Worm (Caenorhabditis elegans): ENCODE results near the gene W09H1.1.

Gene W09H1.1

ce11 chrII:13163009-13163408 is 18.4 kb downstream of the W09H1.1 start:
- TF ChIP-seq tra-4 (tag; optimal IDR thresholded peaks at IDR 0.05) (no peak), flt-1 (GFP tag; IDR thresholded peaks at IDR 0.05) (no peak), ets-7 (tag; optimal IDR thresholded peaks at IDR 0.05) (no peak), pes-1 (GFP tag; IDR thresholded peaks at IDR 0.05) (no peak), tbx-37 (GFP tag; conservative IDR thresholded peaks at IDR 0.05) (no peak), tbx-11 (GFP tag; IDR thresholded peaks at IDR 0.05) (no peak), scrt-1 (GFP tag; IDR thresholded peaks at IDR 0.05) (no peak), hnd-1 (tag; optimal IDR thresholded peaks at IDR 0.05) (no peak), ceh-36 (tag; optimal IDR thresholded peaks at IDR 0.05) (no peak), ama-1 (optimal IDR thresholded peaks at IDR 0.05) (no peak), hmbx-1 (tag; optimal IDR thresholded peaks at IDR 0.05) (no peak), aly-1 (tag; optimal IDR thresholded peaks at IDR 0.05) (no peak), F13C5.2 (tag; optimal IDR thresholded peaks at IDR 0.05) (no peak), ceh-13 (GFP tag; optimal IDR thresholded peaks at IDR 0.05) (no peak), hmg-4 (GFP tag; optimal IDR thresholded peaks at IDR 0.05) (no peak), sea-1 (GFP tag; conservative IDR thresholded peaks at IDR 0.05) (no peak), B0310.2 (tag; optimal IDR thresholded peaks at IDR 0.05) (no peak)

- TF ChIP-seq hmg-4 (GFP tag; optimal IDR thresholded peaks at IDR 0.05) (no peak), ceh-36 (tag; optimal IDR thresholded peaks at IDR 0.05) (no peak), B0310.2 (tag; optimal IDR thresholded peaks at IDR 0.05) (no peak), hnd-1 (tag; optimal IDR thresholded peaks at IDR 0.05) (no peak), sea-1 (GFP tag; conservative IDR thresholded peaks at IDR 0.05) (no peak), tbx-11 (GFP tag; IDR thresholded peaks at IDR 0.05) (no peak), ama-1 (optimal IDR thresholded peaks at IDR 0.05) (no peak), tbx-37 (GFP tag; conservative IDR thresholded peaks at IDR 0.05) (no peak), F13C5.2 (tag; optimal IDR thresholded peaks at IDR 0.05) (no peak), ets-7 (tag; optimal IDR thresholded peaks at IDR 0.05) (no peak), aly-1 (tag; optimal IDR thresholded peaks at IDR 0.05) (no peak), ceh-13 (GFP tag; optimal IDR thresholded peaks at IDR 0.05) (no peak), scrt-1 (GFP tag; IDR thresholded peaks at IDR 0.05) (no peak), hmbx-1 (tag; optimal IDR thresholded peaks at IDR 0.05) (no peak), flt-1 (GFP tag; IDR thresholded peaks at IDR 0.05) (no peak), pes-1 (GFP tag; IDR thresholded peaks at IDR 0.05) (no peak), tra-4 (tag; optimal IDR thresholded peaks at IDR 0.05) (no peak)
Observed at ce11 chrII:13159869-13160268, 21.5 kb downstream of the W09H1.1 start.

DNA sequence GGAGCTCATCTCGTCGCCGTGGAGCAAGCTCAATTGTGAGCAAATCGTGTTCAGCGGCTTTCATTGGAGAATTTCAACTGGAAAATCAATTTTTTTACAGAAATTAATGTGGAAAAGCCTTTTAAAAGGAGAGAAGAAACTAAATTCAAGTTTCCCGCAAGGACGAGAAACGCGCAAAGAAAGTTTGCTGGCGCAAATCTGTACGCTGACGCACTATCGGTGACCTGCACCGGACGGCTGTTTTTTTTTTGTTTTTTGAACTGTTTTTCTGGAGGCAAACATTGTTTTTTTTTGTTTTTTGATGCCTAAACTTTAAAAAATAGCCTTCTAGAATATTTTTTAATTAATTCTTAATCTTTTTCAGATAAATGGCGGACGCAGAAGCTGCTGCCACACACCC is 24.4 kb downstream of the W09H1.1 start, which contains the start of the genes hpr-17 and F32A11.1:
hpr-17 (minus strand) TSS at position 77 of the 400 bp plus-strand sequence.
F32A11.1 (plus strand) TSS at position 359 of the 400 bp plus-strand sequence.
- 0 out of 2 replicates have a peak, but pooled peaks have one; percentile 23 for TF ChIP-seq pes-1 (GFP tag; IDR thresholded peaks at IDR 0.05)
- TF ChIP-seq sea-1 (GFP tag; conservative IDR thresholded peaks at IDR 0.05), result no peak

ce11 chrII:13156071-13156470 is 25.3 kb downstream of the W09H1.1 start:
- TF ChIP-seq hmbx-1 (tag; optimal IDR thresholded peaks at IDR 0.05) (no peak), tbx-11 (GFP tag; IDR thresholded peaks at IDR 0.05) (no peak), tbx-37 (GFP tag; conservative IDR thresholded peaks at IDR 0.05) (no peak), aly-1 (tag; optimal IDR thresholded peaks at IDR 0.05) (no peak), ets-7 (tag; optimal IDR thresholded peaks at IDR 0.05) (no peak), hmg-4 (GFP tag; optimal IDR thresholded peaks at IDR 0.05) (no peak), tra-4 (tag; optimal IDR thresholded peaks at IDR 0.05) (no peak), scrt-1 (GFP tag; IDR thresholded peaks at IDR 0.05) (no peak), hnd-1 (tag; optimal IDR thresholded peaks at IDR 0.05) (no peak), pes-1 (GFP tag; IDR thresholded peaks at IDR 0.05) (no peak), ama-1 (optimal IDR thresholded peaks at IDR 0.05) (no peak), flt-1 (GFP tag; IDR thresholded peaks at IDR 0.05) (no peak), ceh-13 (GFP tag; optimal IDR thresholded peaks at IDR 0.05) (no peak), sea-1 (GFP tag; conservative IDR thresholded peaks at IDR 0.05) (no peak), B0310.2 (tag; optimal IDR thresholded peaks at IDR 0.05) (no peak)

DNA sequence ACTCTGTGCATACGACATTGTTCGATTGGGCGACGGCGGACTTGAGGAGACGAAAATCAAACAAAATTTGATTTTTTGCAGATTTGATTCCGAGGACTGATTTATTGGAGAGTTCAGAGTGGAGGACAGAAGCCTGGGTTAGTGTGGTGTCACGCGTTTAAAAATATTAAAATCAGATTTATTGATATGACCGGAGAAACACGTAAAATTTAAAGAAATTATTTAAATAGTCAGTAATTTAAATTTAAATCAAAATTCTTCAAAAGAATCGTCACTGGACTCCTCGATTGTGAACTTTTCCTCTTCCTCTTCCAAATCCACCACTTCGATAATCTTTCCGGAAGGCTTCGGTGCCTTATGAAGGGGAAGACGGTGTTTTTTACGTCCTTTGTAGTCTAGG is 28.1 kb downstream of the W09H1.1 start, which contains the start of gene spe-18:
spe-18 (minus strand) TSS at position 101 of the 400 bp plus-strand sequence.
- TF ChIP-seq ceh-36 (tag; optimal IDR thresholded peaks at IDR 0.05), result no peak
- no peak for TF ChIP-seq ama-1 (optimal IDR thresholded peaks at IDR 0.05)
- no peak for TF ChIP-seq ceh-13 (GFP tag; optimal IDR thresholded peaks at IDR 0.05)
- TF ChIP-seq tbx-11 (GFP tag; IDR thresholded peaks at IDR 0.05), result no peak
- no peak for TF ChIP-seq F13C5.2 (tag; optimal IDR thresholded peaks at IDR 0.05)
- no peak for TF ChIP-seq sea-1 (GFP tag; conservative IDR thresholded peaks at IDR 0.05)

ce11 chrII:13152409-13152808 is 29.0 kb downstream of the W09H1.1 start:
- no peak for TF ChIP-seq hmbx-1 (tag; optimal IDR thresholded peaks at IDR 0.05)
- TF ChIP-seq hnd-1 (tag; optimal IDR thresholded peaks at IDR 0.05), result no peak

DNA sequence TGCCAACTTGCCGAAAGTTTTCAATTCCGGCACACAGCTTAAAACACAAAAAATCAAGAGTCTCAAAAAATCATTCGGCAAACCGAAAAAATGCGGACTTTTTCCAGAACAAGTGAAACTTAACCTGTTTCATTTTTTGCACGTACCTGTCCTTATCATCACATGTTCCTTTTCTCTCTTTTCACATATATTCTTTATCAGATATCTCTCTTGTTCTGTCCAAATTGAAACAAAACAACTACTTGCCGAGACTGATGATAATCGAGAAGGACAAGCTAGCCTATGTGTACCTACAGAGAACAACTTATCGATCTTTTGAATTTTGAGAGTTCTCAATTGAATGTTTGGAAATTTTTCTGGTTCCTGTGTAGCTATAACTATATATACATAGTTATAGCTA is 31.4 kb downstream of the W09H1.1 start:
- TF ChIP-seq tra-4 (tag; optimal IDR thresholded peaks at IDR 0.05) (no peak), F13C5.2 (tag; optimal IDR thresholded peaks at IDR 0.05) (no peak), sea-1 (GFP tag; conservative IDR thresholded peaks at IDR 0.05) (no peak), tbx-37 (GFP tag; conservative IDR thresholded peaks at IDR 0.05) (no peak), hmg-4 (GFP tag; optimal IDR thresholded peaks at IDR 0.05) (no peak), aly-1 (tag; optimal IDR thresholded peaks at IDR 0.05) (no peak), pes-1 (GFP tag; IDR thresholded peaks at IDR 0.05) (no peak), flt-1 (GFP tag; IDR thresholded peaks at IDR 0.05) (no peak), tbx-11 (GFP tag; IDR thresholded peaks at IDR 0.05) (no peak), hmbx-1 (tag; optimal IDR thresholded peaks at IDR 0.05) (no peak), ceh-13 (GFP tag; optimal IDR thresholded peaks at IDR 0.05) (no peak), ets-7 (tag; optimal IDR thresholded peaks at IDR 0.05) (no peak)

DNA sequence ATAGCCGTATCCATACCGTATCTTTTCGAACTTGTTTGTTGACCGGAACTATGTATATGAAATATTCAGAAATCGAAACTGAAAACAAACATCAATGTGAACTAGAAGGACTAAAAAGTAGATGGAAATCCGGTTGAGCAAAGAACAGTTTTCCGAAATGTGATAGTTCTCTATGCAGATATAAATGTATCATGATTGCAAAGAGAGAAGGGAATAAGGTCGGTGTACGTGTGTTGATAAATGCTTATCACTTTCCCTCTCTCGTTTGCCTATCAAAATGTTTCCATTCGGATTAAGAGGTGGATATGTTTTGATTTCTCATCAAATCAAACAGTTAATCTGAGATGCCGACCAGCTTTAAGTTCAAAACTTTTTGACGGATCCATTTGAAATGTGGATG is 33.1 kb downstream of the W09H1.1 start:
- no peak for TF ChIP-seq aly-1 (tag; optimal IDR thresholded peaks at IDR 0.05)
- no peak for TF ChIP-seq tbx-11 (GFP tag; IDR thresholded peaks at IDR 0.05)
- no peak for TF ChIP-seq sea-1 (GFP tag; conservative IDR thresholded peaks at IDR 0.05)
- no peak for TF ChIP-seq flt-1 (GFP tag; IDR thresholded peaks at IDR 0.05)
- TF ChIP-seq ama-1 (optimal IDR thresholded peaks at IDR 0.05), result no peak
- TF ChIP-seq ceh-36 (tag; optimal IDR thresholded peaks at IDR 0.05), result no peak
- no peak for TF ChIP-seq hmbx-1 (tag; optimal IDR thresholded peaks at IDR 0.05)
- TF ChIP-seq pes-1 (GFP tag; IDR thresholded peaks at IDR 0.05), result no peak
- TF ChIP-seq tbx-37 (GFP tag; conservative IDR thresholded peaks at IDR 0.05), result no peak
- no peak for TF ChIP-seq scrt-1 (GFP tag; IDR thresholded peaks at IDR 0.05)
- TF ChIP-seq F13C5.2 (tag; optimal IDR thresholded peaks at IDR 0.05), result no peak
- no peak for TF ChIP-seq ets-7 (tag; optimal IDR thresholded peaks at IDR 0.05)
- TF ChIP-seq hnd-1 (tag; optimal IDR thresholded peaks at IDR 0.05), result no peak
- TF ChIP-seq tra-4 (tag; optimal IDR thresholded peaks at IDR 0.05), result no peak

All from whole organism, early embryonic.